Fruit fly (Drosophila melanogaster): ENCODE results near the gene rols.

- no peak for TF ChIP-seq pan (optimal IDR thresholded peaks at IDR 0.05)
- TF ChIP-seq CG8478 (optimal IDR thresholded peaks at IDR 0.05), result no peak
Observed at dm6 chr3L:11992960-11993359, 71.7 kb downstream of the rols start, which contains the start of gene viaf.

Measured in whole organism.